Worm (Caenorhabditis elegans): ENCODE measurements around the gene T23B5.3.

ce11 chrIV:12689292-12689691 is 822 bp downstream of the T23B5.3 start:
- TF ChIP-seq ces-1 (GFP tag; optimal IDR thresholded peaks at IDR 0.05) (no peak), skn-1 (tag; optimal IDR thresholded peaks at IDR 0.05) (no peak)
